Worm (Caenorhabditis elegans) whole organism, late embryonic: Measurements from ENCODE around the gene F11D11.12.

Source experiments
- C38D4.7 ChIP-seq: fragments of 200-800 bp; sonication (Bioruptor generic); optimal IDR thresholded peaks from 2 replicates; lab custom pipeline; 2018; ENCODE audit warnings: mild to moderate bottlenecking, missing genetic modification characterization, moderate library complexity, missing compliant biosample characterization
- ama-1 ChIP-seq: fragments of 150-350 bp; optimal IDR thresholded peaks from 2 replicates; lab custom pipeline; 2014
- ceh-6 ChIP-seq: fragments of 200-800 bp; sonication (Bioruptor generic); optimal IDR thresholded peaks from 2 replicates; lab custom pipeline; 2018; ENCODE audit warnings: mild to moderate bottlenecking, missing genetic modification characterization, missing compliant biosample characterization
- hlh-30 ChIP-seq: sonication (generic microtip); optimal IDR thresholded peaks from 2 replicates; lab custom pipeline; 2017; ENCODE audit warnings: antibody characterized with exemption, missing genetic modification characterization, missing compliant biosample characterization; ENCODE audit not compliant: insufficient read depth
- pag-3 ChIP-seq: sonication (generic microtip); optimal IDR thresholded peaks from 2 replicates; lab custom pipeline; 2016; ENCODE audit warnings: missing compliant biosample characterization, missing genetic modification characterization, borderline replicate concordance
- pha-4 ChIP-seq: fragments of 150-350 bp; optimal IDR thresholded peaks from 2 replicates; lab custom pipeline; 2018; ENCODE audit warnings: missing biosample characterization, missing genetic modification reagents, missing genetic modification characterization
- syd-9 ChIP-seq: sonication (generic microtip); optimal IDR thresholded peaks from 2 replicates; lab custom pipeline; 2016; ENCODE audit warnings: mild to moderate bottlenecking, missing genetic modification characterization, moderate library complexity, missing compliant biosample characterization
- unc-86 ChIP-seq: sonication (generic microtip); optimal IDR thresholded peaks from 2 replicates; lab custom pipeline; 2016; ENCODE audit warnings: missing genetic modification characterization, missing compliant biosample characterization

DNA sequence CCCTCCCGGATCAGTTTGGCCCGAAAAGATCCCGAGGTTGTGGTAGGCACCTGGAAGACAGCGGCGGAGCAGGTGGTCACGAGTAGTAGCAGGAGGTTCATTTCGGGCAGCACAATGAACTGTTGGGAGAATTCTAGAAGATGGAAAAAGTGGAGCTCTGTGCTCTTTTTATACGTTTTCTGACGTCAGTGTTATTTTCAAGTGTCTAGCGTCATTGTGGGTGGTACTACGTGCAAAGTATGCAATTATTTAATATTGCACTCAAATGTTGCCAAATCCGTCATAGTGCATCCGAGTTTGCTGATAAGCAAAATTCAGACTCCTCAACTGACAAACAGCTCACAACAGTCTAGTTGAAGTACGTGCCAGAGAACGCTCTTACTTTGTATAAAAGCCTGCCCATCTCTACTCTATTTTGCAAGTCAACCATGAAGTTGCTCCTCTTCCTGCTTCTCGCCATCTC, 18.9 kb downstream of the F11D11.12 start, which contains the start of the genes asp-18 and scl-19:
- TF ChIP-seq unc-86 (tag; lab: Kevin White, UChicago) (no peak), ceh-6 (GFP tag; lab: Kevin White, UChicago) (no peak), pag-3 (tag; lab: Kevin White, UChicago) (no peak), hlh-30 (tag; lab: Kevin White, UChicago) (no peak), C38D4.7 (GFP tag; lab: Kevin White, UChicago) (no peak), syd-9 (tag; lab: Kevin White, UChicago) (no peak), pha-4 (tag; lab: Kevin White, UChicago) (no peak), ama-1 (lab: Kevin White, UChicago) (no peak)
